Worm (Caenorhabditis elegans) whole organism, mixed stage, embryonic: ENCODE data around the gene F09B12.5.
A peak's percentile ranks its signal among the peaks of the same experiment; 100 is the strongest.

Experiments used
- M03D4.4 ChIP-seq: sonication (generic microtip); optimal IDR thresholded peaks from 2 replicates; lab custom pipeline; 2017; ENCODE audit warnings: mild to moderate bottlenecking, missing genetic modification characterization, missing compliant biosample characterization
- bed-3 ChIP-seq: fragments of 200-800 bp; sonication (Bioruptor generic); optimal IDR thresholded peaks from 3 replicates; lab custom pipeline; 2018; ENCODE audit warnings: mild to moderate bottlenecking, missing genetic modification characterization, moderate library complexity, missing compliant biosample characterization
- blmp-1 ChIP-seq: fragments of 150-350 bp; optimal IDR thresholded peaks from 2 replicates; lab custom pipeline; 2014; ENCODE audit warnings: missing biosample characterization, missing genetic modification characterization
- ceh-39 ChIP-seq: fragments of 150-350 bp; optimal IDR thresholded peaks from 2 replicates; lab custom pipeline; 2014; ENCODE audit warnings: missing biosample characterization, missing genetic modification characterization
- ceh-43 ChIP-seq: fragments of 200-800 bp; sonication (Bioruptor generic); optimal IDR thresholded peaks from 2 replicates; lab custom pipeline; 2018; ENCODE audit warnings: mild to moderate bottlenecking, missing genetic modification characterization, moderate library complexity, missing compliant biosample characterization
- cnd-1 ChIP-seq: fragments of 200-800 bp; sonication (Bioruptor generic); optimal IDR thresholded peaks from 2 replicates; lab custom pipeline; 2018; ENCODE audit warnings: mild to moderate bottlenecking, missing genetic modification characterization, missing compliant biosample characterization
- drap-1 ChIP-seq: fragments of 200-800 bp; sonication (Bioruptor generic); optimal IDR thresholded peaks from 3 replicates; lab custom pipeline; 2018; ENCODE audit warnings: mild to moderate bottlenecking, missing genetic modification characterization, missing compliant biosample characterization
- elt-1 ChIP-seq: sonication (generic microtip); optimal IDR thresholded peaks from 2 replicates; lab custom pipeline; 2017; ENCODE audit warnings: missing genetic modification characterization, mild to moderate bottlenecking, missing compliant biosample characterization, antibody characterized with exemption, moderate library complexity, borderline replicate concordance; ENCODE audit not compliant: insufficient read depth
- elt-3 ChIP-seq: fragments of 150-350 bp; optimal IDR thresholded peaks from 2 replicates; lab custom pipeline; 2014; ENCODE audit warnings: missing biosample characterization, missing genetic modification characterization
- flh-1 ChIP-seq: fragments of 200-800 bp; sonication (Bioruptor generic); optimal IDR thresholded peaks from 2 replicates; lab custom pipeline; 2018; ENCODE audit warnings: mild to moderate bottlenecking, missing genetic modification characterization, moderate library complexity, missing compliant biosample characterization
- ham-2 ChIP-seq: fragments of 200-800 bp; sonication (Bioruptor generic); optimal IDR thresholded peaks from 2 replicates; lab custom pipeline; 2018; ENCODE audit warnings: mild to moderate bottlenecking, missing genetic modification characterization, missing compliant biosample characterization
- hlh-1 ChIP-seq: fragments of 150-350 bp; optimal IDR thresholded peaks from 2 replicates; lab custom pipeline; 2014; ENCODE audit warnings: missing biosample characterization, missing genetic modification reagents, missing genetic modification characterization
- lin-32 ChIP-seq: fragments of 200-800 bp; sonication (Bioruptor generic); optimal IDR thresholded peaks from 2 replicates; lab custom pipeline; 2018; ENCODE audit warnings: mild to moderate bottlenecking, missing genetic modification characterization, missing compliant biosample characterization
- mab-5 ChIP-seq: fragments of 150-350 bp; optimal IDR thresholded peaks from 2 replicates; lab custom pipeline; 2014; ENCODE audit warnings: missing biosample characterization, missing genetic modification characterization
- mep-1 ChIP-seq: fragments of 150-350 bp; optimal IDR thresholded peaks from 2 replicates; lab custom pipeline; 2017; ENCODE audit warnings: missing biosample characterization, missing genetic modification reagents, missing genetic modification characterization, inconsistent platforms
- mls-2 ChIP-seq: sonication (generic microtip); optimal IDR thresholded peaks from 2 replicates; lab custom pipeline; 2016; ENCODE audit warnings: mild to moderate bottlenecking, missing genetic modification characterization, moderate library complexity, missing compliant biosample characterization
- nhr-12 ChIP-seq: fragments of 150-350 bp; optimal IDR thresholded peaks from 2 replicates; lab custom pipeline; 2014; ENCODE audit warnings: missing biosample characterization, missing genetic modification characterization
- nhr-2 ChIP-seq: fragments of 150-350 bp; optimal IDR thresholded peaks from 2 replicates; lab custom pipeline; 2014; ENCODE audit warnings: missing biosample characterization, missing genetic modification characterization
- nhr-237 ChIP-seq: fragments of 150-350 bp; optimal IDR thresholded peaks from 2 replicates; lab custom pipeline; 2014; ENCODE audit warnings: missing biosample characterization, missing genetic modification characterization
- nhr-28 ChIP-seq: fragments of 150-350 bp; optimal IDR thresholded peaks from 2 replicates; lab custom pipeline; 2014; ENCODE audit warnings: missing biosample characterization, missing genetic modification characterization
- pha-4 ChIP-seq: fragments of 150-350 bp; optimal IDR thresholded peaks from 2 replicates; lab custom pipeline; 2018; ENCODE audit warnings: missing biosample characterization, missing genetic modification reagents, missing genetic modification characterization
- snpc-4 ChIP-seq: fragments of 150-350 bp; optimal IDR thresholded peaks from 2 replicates; lab custom pipeline; 2014; ENCODE audit warnings: missing biosample characterization, missing genetic modification characterization
- sptf-1 ChIP-seq: sonication (generic microtip); optimal IDR thresholded peaks from 2 replicates; lab custom pipeline; 2017; ENCODE audit warnings: mild to moderate bottlenecking, missing genetic modification characterization, moderate library complexity, missing compliant biosample characterization
- tbx-8 ChIP-seq: fragments of 200-800 bp; sonication (Bioruptor generic); optimal IDR thresholded peaks from 2 replicates; lab custom pipeline; 2018; ENCODE audit warnings: mild to moderate bottlenecking, missing genetic modification characterization, moderate library complexity, missing compliant biosample characterization
- unc-120 ChIP-seq: sonication (generic microtip); optimal IDR thresholded peaks from 2 replicates; lab custom pipeline; 2017; ENCODE audit warnings: missing genetic modification characterization, missing compliant biosample characterization; ENCODE audit not compliant: poor library complexity, severe bottlenecking
- unc-39 ChIP-seq: fragments of 150-350 bp; optimal IDR thresholded peaks from 2 replicates; lab custom pipeline; 2014; ENCODE audit warnings: missing biosample characterization, missing genetic modification characterization
- unc-62 ChIP-seq: fragments of 150-350 bp; optimal IDR thresholded peaks from 2 replicates; lab custom pipeline; 2014; ENCODE audit warnings: missing biosample characterization, missing genetic modification reagents, missing genetic modification characterization
- zip-8 ChIP-seq: fragments of 150-350 bp; optimal IDR thresholded peaks from 2 replicates; lab custom pipeline; 2014; ENCODE audit warnings: missing biosample characterization, missing genetic modification characterization
- ztf-11 ChIP-seq: fragments of 150-350 bp; optimal IDR thresholded peaks from 2 replicates; lab custom pipeline; 2014; ENCODE audit warnings: missing biosample characterization, missing genetic modification characterization

The F09B12.5 gene

ce11 chrX:15100369-15100963 lies 16.0 kb downstream of the F09B12.5 start, which contains the start of gene dhhc-1 (continued):
- TF ChIP-seq ham-2 (GFP tag; lab: Kevin White, UChicago) (no peak), tbx-8 (no peak), elt-1 (tag; lab: Kevin White, UChicago) (no peak), mab-5 (no peak), ceh-39 (tag; lab: Kevin White, UChicago) (no peak)

ce11 chrX:15103481-15103880 lies 19.0 kb downstream of the F09B12.5 start:
- TF ChIP-seq unc-39 (no peak), ceh-39 (tag; lab: Kevin White, UChicago) (no peak), elt-3 (no peak), cnd-1 (tag; lab: Kevin White, UChicago) (no peak), sptf-1 (tag; lab: Kevin White, UChicago) (no peak), M03D4.4 (no peak), lin-32 (GFP tag; lab: Kevin White, UChicago) (no peak), unc-120 (no peak), ham-2 (GFP tag; lab: Kevin White, UChicago) (no peak), nhr-2 (no peak)

ce11 chrX:15104963-15105493 lies 20.5 kb downstream of the F09B12.5 start:
- TF ChIP-seq lin-32 (GFP tag; lab: Kevin White, UChicago) (no peak), blmp-1 (peak; percentile 28), hlh-1 (no peak), zip-8 (tag; lab: Kevin White, UChicago) (no peak)

- TF ChIP-seq snpc-4 (tag; lab: Kevin White, UChicago), result no peak
- TF ChIP-seq flh-1 (GFP tag; lab: Kevin White, UChicago), result no peak
- TF ChIP-seq mep-1, result no peak
- no peak for TF ChIP-seq nhr-28 (tag; lab: Kevin White, UChicago)
- peak; percentile 63 for TF ChIP-seq ham-2 (GFP tag; lab: Kevin White, UChicago)
- TF ChIP-seq ztf-11 (tag; lab: Kevin White, UChicago), result no peak
- no peak for TF ChIP-seq lin-32 (GFP tag; lab: Kevin White, UChicago)
- no peak for TF ChIP-seq ceh-43
- peak; percentile 12 for TF ChIP-seq elt-1 (tag; lab: Kevin White, UChicago)
- no peak for TF ChIP-seq M03D4.4
Measured at ce11 chrX:15107747-15108252, 23.3 kb downstream of the F09B12.5 start, which contains the start of gene mlt-9. TSS of gene mlt-9 (minus strand) at chrX:15107797.

- TF ChIP-seq elt-3, result no peak
- TF ChIP-seq tbx-8, result no peak
- TF ChIP-seq nhr-237 (tag; lab: Kevin White, UChicago), result no peak
- TF ChIP-seq unc-39, result no peak
- TF ChIP-seq nhr-2, result no peak
- no peak for TF ChIP-seq pha-4 (tag; lab: Kevin White, UChicago)
- TF ChIP-seq zip-8 (tag; lab: Kevin White, UChicago), result no peak
- TF ChIP-seq mab-5, result no peak
- TF ChIP-seq ham-2 (GFP tag; lab: Kevin White, UChicago), result no peak
- TF ChIP-seq cnd-1 (tag; lab: Kevin White, UChicago), result no peak
- TF ChIP-seq bed-3 (GFP tag; lab: Kevin White, UChicago), result no peak
- no peak for TF ChIP-seq nhr-12 (tag; lab: Kevin White, UChicago)
- TF ChIP-seq lin-32 (GFP tag; lab: Kevin White, UChicago), result no peak
- TF ChIP-seq sptf-1 (tag; lab: Kevin White, UChicago), result no peak
- TF ChIP-seq unc-120, result no peak
- TF ChIP-seq unc-62 (GFP tag; lab: Kevin White, UChicago), result no peak
- TF ChIP-seq ztf-11 (tag; lab: Kevin White, UChicago), result no peak
- TF ChIP-seq mls-2 (tag; lab: Kevin White, UChicago), result no peak
Measured at ce11 chrX:15112172-15112571, 27.7 kb downstream of the F09B12.5 start.

- peak; percentile 97 for TF ChIP-seq zip-8 (tag; lab: Kevin White, UChicago)
- peak; percentile 78 for TF ChIP-seq cnd-1 (tag; lab: Kevin White, UChicago)
- TF ChIP-seq hlh-1, result no peak
- no peak for TF ChIP-seq nhr-2
- TF ChIP-seq drap-1 (GFP tag; lab: Kevin White, UChicago), result no peak
- TF ChIP-seq, all 35 proteins: peak for 2
Measured at ce11 chrX:15115748-15116147, 31.3 kb downstream of the F09B12.5 start.
